Fruit fly (Drosophila melanogaster) whole organism, pupa: Measurements from ENCODE around the gene tgy.
A peak's percentile ranks its signal among the peaks of the same experiment; 100 is the strongest.

Experiments
- CG13204 ChIP-seq: fragments of 200-800 bp; sonication (Bioruptor generic); optimal IDR thresholded peaks from 2 replicates; lab custom pipeline; 2018; ENCODE audit warnings: missing biosample characterization, mild to moderate bottlenecking, missing genetic modification characterization, moderate library complexity
- CG9948 ChIP-seq: fragments of 200-800 bp; sonication (Bioruptor generic); optimal IDR thresholded peaks from 2 replicates; lab custom pipeline; 2018; ENCODE audit warnings: missing biosample characterization, mild to moderate bottlenecking, missing genetic modification characterization, moderate library complexity

- TF ChIP-seq CG9948 (peak; percentile 50), CG13204 (peak; percentile 47)
Observed at dm6 chrX:19146421-19146952, 19.4 kb upstream of the tgy start.
